Worm (Caenorhabditis elegans): ENCODE measurements around the gene C37H5.13.

The C37H5.13 gene

DNA sequence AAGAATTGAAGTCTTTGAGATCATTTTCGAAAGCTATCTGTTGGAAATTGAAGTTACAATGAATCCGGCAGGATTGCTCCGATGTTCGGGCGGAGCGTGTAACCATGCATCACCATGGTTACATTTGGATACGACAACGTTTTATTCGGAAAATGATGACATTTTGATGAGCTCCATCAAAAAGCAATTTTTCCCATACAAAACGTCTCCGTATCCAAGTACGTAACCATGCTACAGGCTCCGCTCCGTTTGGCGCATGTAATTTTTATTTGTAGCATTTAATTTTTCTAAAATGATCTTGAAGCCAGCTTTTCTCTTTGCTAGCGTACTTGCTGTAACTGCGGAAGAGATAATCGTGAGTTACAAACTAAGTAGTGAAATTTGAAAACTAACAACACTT, 20.2 kb downstream of the C37H5.13 start, which contains the start of the genes cwp-2 and cwp-3 (continued):
- no peak for TF ChIP-seq cebp-1 (GFP tag; IDR thresholded peaks at IDR 0.05)
- no peak for TF ChIP-seq cebp-1 (tag; optimal IDR thresholded peaks at IDR 0.05)

DNA sequence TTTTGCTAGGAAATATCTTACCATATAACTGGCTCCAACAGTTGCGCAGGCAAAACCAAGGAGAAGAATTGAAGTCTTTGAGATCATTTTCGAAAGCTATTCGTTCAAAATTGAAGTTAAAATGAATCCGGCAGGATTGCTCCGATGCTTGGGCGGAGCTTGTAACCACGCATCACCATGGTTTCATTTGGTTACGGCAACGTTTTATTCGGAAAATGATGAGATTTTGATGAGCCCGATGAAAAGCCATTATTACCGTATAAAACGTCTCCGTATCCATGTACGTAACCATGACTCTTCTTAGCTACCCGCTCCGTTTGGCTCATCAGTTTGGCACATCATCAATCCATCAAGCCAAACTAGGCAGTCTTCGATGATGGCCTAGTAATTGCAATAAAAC, 21.6 kb downstream of the C37H5.13 start, which contains the start of gene cwp-1:
cwp-1 (minus strand) TSS at position 101 of the 400 bp plus-strand sequence.
- TF ChIP-seq B0261.1 (tag; optimal IDR thresholded peaks at IDR 0.05) (no peak), snpc-4 (GFP tag; optimal IDR thresholded peaks at IDR 0.05) (no peak), snpc-4 (tag; optimal IDR thresholded peaks at IDR 0.05) (no peak), xnd-1 (tag; optimal IDR thresholded peaks at IDR 0.05) (no peak), ceh-40 (GFP tag; IDR thresholded peaks at IDR 0.05) (no peak), ztf-22 (GFP tag; optimal IDR thresholded peaks at IDR 0.05) (no peak), tbx-9 (tag; optimal IDR thresholded peaks at IDR 0.05; ENCODE audit: borderline replicate concordance) (no peak), hlh-12 (tag; optimal IDR thresholded peaks at IDR 0.05) (no peak), Y79H2A.3 (GFP tag; conservative IDR thresholded peaks at IDR 0.05) (no peak), nfyb-1 (GFP tag; IDR thresholded peaks at IDR 0.05) (no peak)

DNA sequence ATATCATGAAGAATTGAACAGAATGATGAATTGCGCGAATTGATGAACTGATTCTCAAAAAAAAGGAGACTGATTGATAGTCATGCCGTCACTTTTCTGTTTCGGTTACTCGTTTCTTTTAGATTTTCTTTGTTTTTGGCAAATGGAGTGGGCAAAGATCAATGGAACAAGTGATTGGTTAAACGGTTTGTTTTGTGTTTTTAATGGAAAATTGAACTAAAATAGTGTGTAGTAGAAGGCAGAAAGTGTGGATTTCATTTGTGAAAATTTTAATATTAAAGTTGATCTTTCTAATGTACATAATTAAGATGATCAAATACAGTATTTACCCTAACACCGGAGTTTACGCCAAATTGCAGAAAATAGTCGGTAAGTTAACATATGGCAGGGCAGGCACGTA, 22.9 kb downstream of the C37H5.13 start, which contains the start of gene nas-9:
nas-9 (minus strand) TSS at position 101 of the 400 bp plus-strand sequence.
- TF ChIP-seq K12H6.12 (tag; optimal IDR thresholded peaks at IDR 0.05) (no peak), egl-18 (GFP tag; IDR thresholded peaks at IDR 0.05) (no peak), nhr-27 (tag; optimal IDR thresholded peaks at IDR 0.05) (no peak), attf-3 (GFP tag; conservative IDR thresholded peaks at IDR 0.05) (no peak), nhr-179 (tag; optimal IDR thresholded peaks at IDR 0.05) (no peak), ceh-100 (GFP tag; IDR thresholded peaks at IDR 0.05) (no peak), repo-1 (tag; optimal IDR thresholded peaks at IDR 0.05) (no peak), nhr-80 (tag; optimal IDR thresholded peaks at IDR 0.05) (no peak), bed-1 (GFP tag; IDR thresholded peaks at IDR 0.05) (no peak), C17E4.6 (GFP tag; IDR thresholded peaks at IDR 0.05) (no peak), ama-1 (optimal IDR thresholded peaks at IDR 0.05) (no peak), ama-1 (GFP tag; optimal IDR thresholded peaks at IDR 0.05) (no peak), hrde-1 (tag; optimal IDR thresholded peaks at IDR 0.05; ENCODE audit: borderline replicate concordance) (no peak), tlf-1 (GFP tag; optimal IDR thresholded peaks at IDR 0.05) (no peak), egl-44 (GFP tag; IDR thresholded peaks at IDR 0.05) (no peak), sea-2 (GFP tag; IDR thresholded peaks at IDR 0.05) (no peak), die-1 (tag; optimal IDR thresholded peaks at IDR 0.05) (no peak), lin-35 (GFP tag; optimal IDR thresholded peaks at IDR 0.05) (no peak), sptf-2 (GFP tag; optimal IDR thresholded peaks at IDR 0.05) (no peak), egrh-3 (GFP tag; IDR thresholded peaks at IDR 0.05) (no peak), ZK185.1 (tag; optimal IDR thresholded peaks at IDR 0.05; ENCODE audit: poor library complexity, severe bottlenecking) (no peak)

DNA sequence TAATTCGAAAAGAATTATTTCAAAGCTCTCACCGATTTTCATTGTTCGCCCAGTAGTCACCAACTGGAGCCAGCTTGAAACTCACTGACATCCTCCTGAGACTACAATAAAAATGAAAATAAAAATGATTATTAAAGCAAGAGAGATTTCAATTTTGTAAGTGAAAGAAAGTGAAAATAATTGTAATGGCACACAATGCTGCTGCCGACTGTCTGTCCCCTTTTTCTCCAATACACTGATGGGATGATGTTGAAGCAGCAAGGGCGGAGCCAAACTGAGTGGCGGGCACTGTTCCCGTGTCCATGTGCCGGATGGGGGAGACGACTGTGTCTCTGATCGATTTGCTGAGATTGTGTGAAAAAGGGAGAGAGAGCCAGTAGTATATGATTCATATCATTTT, 28.5 kb downstream of the C37H5.13 start, which contains the start of gene C37H5.14:
C37H5.14 (minus strand) TSS at position 101 of the 400 bp plus-strand sequence.
- TF ChIP-seq snpc-1.1 (tag; optimal IDR thresholded peaks at IDR 0.05; ENCODE audit: insufficient read depth) (no peak), ccch-3 (GFP tag; optimal IDR thresholded peaks at IDR 0.05) (no peak), zfh-2 (GFP tag; conservative IDR thresholded peaks at IDR 0.05) (peak; percentile 54; the same call in 1 of the 2 replicates), hlh-26 (GFP tag; conservative IDR thresholded peaks at IDR 0.05) (no peak)

All from whole organism, young adult.